Worm (Caenorhabditis elegans): Measurements from ENCODE around the gene ZK688.11.

DNA sequence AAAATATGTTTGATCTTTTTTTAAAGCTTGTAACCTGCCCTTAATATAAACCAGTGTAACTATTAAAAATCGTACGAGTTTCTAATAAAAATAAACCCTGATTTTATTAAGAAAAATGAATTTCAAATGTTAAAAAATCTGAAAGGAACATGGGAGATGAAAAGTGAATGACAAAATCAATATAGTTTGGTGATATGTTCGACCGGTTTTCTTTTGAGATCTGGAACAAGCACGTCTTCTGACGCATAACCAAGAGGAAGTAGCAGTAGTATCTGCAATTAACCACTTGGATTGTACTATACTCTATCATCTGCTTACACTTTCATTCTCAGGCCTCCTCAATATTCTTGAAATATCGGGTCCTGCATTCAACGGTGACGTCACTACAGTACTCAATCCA is 7.7 kb downstream of the ZK688.11 start:
- TF ChIP-seq lsy-2 (tag; optimal IDR thresholded peaks at IDR 0.05) (no peak), elt-3 (tag; optimal IDR thresholded peaks at IDR 0.05) (no peak), mep-1 (tag; optimal IDR thresholded peaks at IDR 0.05) (no peak), mab-5 (tag; optimal IDR thresholded peaks at IDR 0.05) (no peak), sem-2 (GFP tag; optimal IDR thresholded peaks at IDR 0.05) (no peak)

Data from whole organism, mixed stage, embryonic.